Fruit fly (Drosophila melanogaster): ENCODE measurements around the gene Tudor-SN.

The Tudor-SN gene

dm6 chr3L:264378-265151, at the start of gene Tudor-SN, which contains the start of gene mRpL17:
TSS of gene Tudor-SN (minus strand) at chr3L:264380.
TSS of gene mRpL17 (plus strand) at chr3L:264779.
- TF ChIP-seq Dll (optimal IDR thresholded peaks at IDR 0.05) (no peak), psq (optimal IDR thresholded peaks at IDR 0.05) (no peak), pan (optimal IDR thresholded peaks at IDR 0.05) (no peak), EcR (GFP tag; optimal IDR thresholded peaks at IDR 0.05) (no peak), CG8478 (optimal IDR thresholded peaks at IDR 0.05) (no peak), usp (GFP tag; optimal IDR thresholded peaks at IDR 0.05) (no peak)

dm6 chr3L:312323-312722, 48.1 kb upstream of the Tudor-SN start:
- TF ChIP-seq psq (optimal IDR thresholded peaks at IDR 0.05) (no peak), Dll (optimal IDR thresholded peaks at IDR 0.05) (no peak), pan (optimal IDR thresholded peaks at IDR 0.05) (no peak), usp (GFP tag; optimal IDR thresholded peaks at IDR 0.05) (no peak)

- TF ChIP-seq CG8478 (optimal IDR thresholded peaks at IDR 0.05) = no peak
- TF ChIP-seq Dll (optimal IDR thresholded peaks at IDR 0.05) = no peak
- no peak for TF ChIP-seq usp (GFP tag; optimal IDR thresholded peaks at IDR 0.05)
- no peak for TF ChIP-seq psq (optimal IDR thresholded peaks at IDR 0.05)
- TF ChIP-seq EcR (GFP tag; optimal IDR thresholded peaks at IDR 0.05) = no peak
- no peak for TF ChIP-seq pan (optimal IDR thresholded peaks at IDR 0.05)
Observed at dm6 chr3L:311607-312006, 47.4 kb upstream of the Tudor-SN start.

dm6 chr3L:299952-300605, 35.9 kb upstream of the Tudor-SN start:
- no peak for TF ChIP-seq Dll (optimal IDR thresholded peaks at IDR 0.05)
- no peak for TF ChIP-seq CG8478 (optimal IDR thresholded peaks at IDR 0.05)
- no peak for TF ChIP-seq EcR (GFP tag; optimal IDR thresholded peaks at IDR 0.05)
- TF ChIP-seq pan (optimal IDR thresholded peaks at IDR 0.05) = no peak
- no peak for TF ChIP-seq psq (optimal IDR thresholded peaks at IDR 0.05)
- TF ChIP-seq usp (GFP tag; optimal IDR thresholded peaks at IDR 0.05) = no peak

dm6 chr3L:298459-298858, 34.3 kb upstream of the Tudor-SN start:
- TF ChIP-seq pan (optimal IDR thresholded peaks at IDR 0.05) (no peak), psq (optimal IDR thresholded peaks at IDR 0.05) (no peak), usp (GFP tag; optimal IDR thresholded peaks at IDR 0.05) (no peak), Dll (optimal IDR thresholded peaks at IDR 0.05) (no peak), EcR (GFP tag; optimal IDR thresholded peaks at IDR 0.05) (no peak), CG8478 (optimal IDR thresholded peaks at IDR 0.05) (no peak)

- TF ChIP-seq CG8478 (optimal IDR thresholded peaks at IDR 0.05) (no peak), pan (optimal IDR thresholded peaks at IDR 0.05) (no peak), Dll (optimal IDR thresholded peaks at IDR 0.05) (no peak), usp (GFP tag; optimal IDR thresholded peaks at IDR 0.05) (no peak), psq (optimal IDR thresholded peaks at IDR 0.05) (no peak), EcR (GFP tag; optimal IDR thresholded peaks at IDR 0.05) (no peak)
Observed at dm6 chr3L:297240-297639, 33.1 kb upstream of the Tudor-SN start.

dm6 chr3L:294841-295408, 30.7 kb upstream of the Tudor-SN start:
- TF ChIP-seq usp (GFP tag; optimal IDR thresholded peaks at IDR 0.05) = no peak
- TF ChIP-seq psq (optimal IDR thresholded peaks at IDR 0.05) = no peak
- TF ChIP-seq EcR (GFP tag; optimal IDR thresholded peaks at IDR 0.05) = no peak
- TF ChIP-seq pan (optimal IDR thresholded peaks at IDR 0.05) = no peak
- no peak for TF ChIP-seq CG8478 (optimal IDR thresholded peaks at IDR 0.05)
- TF ChIP-seq Dll (optimal IDR thresholded peaks at IDR 0.05) = no peak

- TF ChIP-seq pan (optimal IDR thresholded peaks at IDR 0.05) (no peak), psq (optimal IDR thresholded peaks at IDR 0.05) (no peak), Dll (optimal IDR thresholded peaks at IDR 0.05) (no peak), usp (GFP tag; optimal IDR thresholded peaks at IDR 0.05) (no peak), EcR (GFP tag; optimal IDR thresholded peaks at IDR 0.05) (no peak), CG8478 (optimal IDR thresholded peaks at IDR 0.05) (no peak)
Observed at dm6 chr3L:292146-292776, 28.1 kb upstream of the Tudor-SN start.

- TF ChIP-seq Dll (optimal IDR thresholded peaks at IDR 0.05) (no peak), usp (GFP tag; optimal IDR thresholded peaks at IDR 0.05) (no peak), psq (optimal IDR thresholded peaks at IDR 0.05) (no peak), pan (optimal IDR thresholded peaks at IDR 0.05) (no peak), EcR (GFP tag; optimal IDR thresholded peaks at IDR 0.05) (no peak), CG8478 (optimal IDR thresholded peaks at IDR 0.05) (no peak)
Observed at dm6 chr3L:291583-292145, 27.5 kb upstream of the Tudor-SN start.

dm6 chr3L:284253-284652, 20.1 kb upstream of the Tudor-SN start:
- peak in 1 of 2 experiments; percentile 38 for TF ChIP-seq EcR (GFP tag; optimal IDR thresholded peaks at IDR 0.05)
- no peak for TF ChIP-seq pan (optimal IDR thresholded peaks at IDR 0.05)

dm6 chr3L:282276-282675, 18.1 kb upstream of the Tudor-SN start:
- TF ChIP-seq psq (optimal IDR thresholded peaks at IDR 0.05) (no peak), usp (GFP tag; optimal IDR thresholded peaks at IDR 0.05) (no peak), CG8478 (optimal IDR thresholded peaks at IDR 0.05) (no peak), pan (optimal IDR thresholded peaks at IDR 0.05) (no peak), Dll (optimal IDR thresholded peaks at IDR 0.05) (no peak), EcR (GFP tag; optimal IDR thresholded peaks at IDR 0.05) (no peak)

All from whole organism.